Worm (Caenorhabditis elegans) whole organism, L1 larva: ENCODE data around the gene inx-1.

Experiments used
- efl-1 ChIP-seq, 4 experiments: fragments of 150-350 bp; optimal IDR thresholded peaks in 3 of 4; peaks in 1 of 4; 1 replicate in 1 of 4; 2 replicates in 3 of 4; lab custom pipeline; 2014; ENCODE audit warnings: missing biosample characterization in 2 of 4, missing genetic modification characterization in 2 of 4, missing genetic modification reagents in 2 of 4
- hlh-4 ChIP-seq: sonication (generic microtip); optimal IDR thresholded peaks from 2 replicates; lab custom pipeline; 2016; ENCODE audit warnings: mild to moderate bottlenecking, missing genetic modification characterization, missing compliant biosample characterization
- lsy-2 ChIP-seq, 2 experiments: fragments of 150-350 bp; optimal IDR thresholded peaks; 2 replicates each; lab custom pipeline; 2014; ENCODE audit warnings: missing biosample characterization in 2 of 2, missing genetic modification characterization in 2 of 2

ce11 chrX:6928578-6928977 is 27.6 kb downstream of the inx-1 start, which contains the start of gene F14B8.5:
- TF ChIP-seq hlh-4 (tag; lab: Kevin White, UChicago) (no peak), lsy-2 (tag; optimal IDR thresholded peaks at IDR 0.05; lab: Kevin White, UChicago) (no peak), efl-1 (optimal IDR thresholded peaks at IDR 0.05; lab: Kevin White, UChicago) (no peak), efl-1 (GFP tag; optimal IDR thresholded peaks at IDR 0.05 in 1 of 2; lab: Kevin White, UChicago) (no peak)
